Fruit fly (Drosophila melanogaster): ENCODE results near the gene CG10413.

- TF ChIP-seq CG9139 (GFP tag; optimal IDR thresholded peaks at IDR 0.05) (no peak), CG4318 (GFP tag; optimal IDR thresholded peaks at IDR 0.05) (no peak)
Observed at dm6 chr2L:18566235-18567158, 38.6 kb downstream of the CG10413 start.

Data from whole organism, prepupa.